Worm (Caenorhabditis elegans): ENCODE measurements around the gene vglu-2.

DNA sequence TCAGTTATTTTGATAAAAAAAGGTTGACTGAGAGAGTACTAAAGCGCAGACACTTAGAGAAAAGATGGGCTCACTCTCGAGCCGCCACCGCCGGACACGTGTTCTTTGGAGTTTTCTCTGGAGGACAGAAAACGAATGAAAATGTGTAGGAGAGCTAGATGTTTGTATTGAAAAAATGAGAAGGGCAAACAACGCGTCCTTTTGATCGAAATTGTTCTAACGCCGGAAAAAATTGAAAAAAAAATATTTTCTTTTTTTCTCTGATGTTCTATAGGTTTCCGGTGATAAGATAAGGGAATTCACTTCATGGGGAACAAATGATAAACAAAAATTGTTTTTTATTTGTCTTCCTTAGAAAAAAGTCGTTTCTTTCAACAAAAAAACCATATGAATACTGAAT, 34.9 kb downstream of the vglu-2 start:
- TF ChIP-seq nhr-76 (tag; optimal IDR thresholded peaks at IDR 0.05) (no peak), F44E2.7 (GFP tag; IDR thresholded peaks at IDR 0.05) (no peak), unc-130 (GFP tag; optimal IDR thresholded peaks at IDR 0.05) (no peak), snpc-1.2 (GFP tag; IDR thresholded peaks at IDR 0.05) (no peak)

All from whole organism, L4 larva.